Fruit fly (Drosophila melanogaster) whole organism: ENCODE data around the gene CG15209.

Source experiments
- CG8478 ChIP-seq: fragments of >200 bp; optimal IDR thresholded peaks from 2 replicates; lab custom pipeline; 2018; ENCODE audit warnings: inconsistent platforms
- Dll ChIP-seq: fragments of >200 bp; optimal IDR thresholded peaks from 2 replicates; lab custom pipeline; 2017
- EcR ChIP-seq, 2 experiments: fragments of >200 bp; optimal IDR thresholded peaks; 2 replicates each; lab custom pipeline; 2017; ENCODE audit warnings: missing biosample characterization in 2 of 2, missing genetic modification characterization in 2 of 2, missing genetic modification reagents in 2 of 2
- pan ChIP-seq: fragments of >200 bp; optimal IDR thresholded peaks from 2 replicates; lab custom pipeline; 2017
- psq ChIP-seq: fragments of >200 bp; optimal IDR thresholded peaks from 2 replicates; lab custom pipeline; 2017
- usp ChIP-seq: fragments of >200 bp; optimal IDR thresholded peaks from 2 replicates; lab custom pipeline; 2017; ENCODE audit warnings: missing biosample characterization, missing genetic modification characterization, mixed read lengths

CG15209 gene

dm6 chrX:10816856-10817255, 25.1 kb upstream of the CG15209 start:
- TF ChIP-seq EcR (GFP tag; optimal IDR thresholded peaks at IDR 0.05; lab: Kevin White, UChicago) (no peak), CG8478 (lab: Kevin White, UChicago) (peak; percentile 8), pan (lab: Kevin White, UChicago) (no peak)

dm6 chrX:10820741-10821140, 21.3 kb upstream of the CG15209 start:
- TF ChIP-seq CG8478 (lab: Kevin White, UChicago) (no peak), psq (no peak), EcR (GFP tag; optimal IDR thresholded peaks at IDR 0.05; lab: Kevin White, UChicago) (no peak), Dll (lab: Kevin White, UChicago) (no peak), usp (GFP tag; lab: Kevin White, UChicago) (no peak), pan (lab: Kevin White, UChicago) (no peak)

- no peak for TF ChIP-seq Dll (lab: Kevin White, UChicago)
- TF ChIP-seq psq = no peak
- no peak for TF ChIP-seq EcR (GFP tag; optimal IDR thresholded peaks at IDR 0.05; lab: Kevin White, UChicago)
- TF ChIP-seq pan (lab: Kevin White, UChicago) = no peak
- TF ChIP-seq usp (GFP tag; lab: Kevin White, UChicago) = no peak
- no peak for TF ChIP-seq CG8478 (lab: Kevin White, UChicago)
Observed at dm6 chrX:10822096-10822495, 19.9 kb upstream of the CG15209 start.

- TF ChIP-seq pan (lab: Kevin White, UChicago) = no peak
Observed at dm6 chrX:10822678-10823440, 19.1 kb upstream of the CG15209 start.

- TF ChIP-seq usp (GFP tag; lab: Kevin White, UChicago) (no peak), psq (no peak), CG8478 (lab: Kevin White, UChicago) (no peak), EcR (GFP tag; optimal IDR thresholded peaks at IDR 0.05; lab: Kevin White, UChicago) (no peak), pan (lab: Kevin White, UChicago) (no peak), Dll (lab: Kevin White, UChicago) (no peak)
Observed at dm6 chrX:10823441-10823818, 18.6 kb upstream of the CG15209 start.

dm6 chrX:10824227-10824702, 17.7 kb upstream of the CG15209 start, which contains the start of gene Imp:
Gene Imp (minus strand): TSS chrX:10824277.
- TF ChIP-seq CG8478 (lab: Kevin White, UChicago) = no peak
- no peak for TF ChIP-seq EcR (GFP tag; optimal IDR thresholded peaks at IDR 0.05; lab: Kevin White, UChicago)
- no peak for TF ChIP-seq Dll (lab: Kevin White, UChicago)
- no peak for TF ChIP-seq psq
- TF ChIP-seq pan (lab: Kevin White, UChicago) = no peak
- TF ChIP-seq usp (GFP tag; lab: Kevin White, UChicago) = no peak

- TF ChIP-seq psq (no peak), pan (lab: Kevin White, UChicago) (no peak), EcR (GFP tag; optimal IDR thresholded peaks at IDR 0.05; lab: Kevin White, UChicago) (no peak), Dll (lab: Kevin White, UChicago) (no peak), usp (GFP tag; lab: Kevin White, UChicago) (no peak), CG8478 (lab: Kevin White, UChicago) (no peak)
Observed at dm6 chrX:10825349-10826129, 16.5 kb upstream of the CG15209 start.

- TF ChIP-seq CG8478 (lab: Kevin White, UChicago) (no peak), usp (GFP tag; lab: Kevin White, UChicago) (no peak)
Observed at dm6 chrX:10827301-10827700, 14.7 kb upstream of the CG15209 start.

- TF ChIP-seq usp (GFP tag; lab: Kevin White, UChicago) (no peak), pan (lab: Kevin White, UChicago) (no peak), psq (no peak), CG8478 (lab: Kevin White, UChicago) (no peak), Dll (lab: Kevin White, UChicago) (no peak), EcR (GFP tag; optimal IDR thresholded peaks at IDR 0.05; lab: Kevin White, UChicago) (no peak)
Observed at dm6 chrX:10832369-10832768, 9.6 kb upstream of the CG15209 start.

- TF ChIP-seq pan (lab: Kevin White, UChicago) (no peak), psq (no peak), usp (GFP tag; lab: Kevin White, UChicago) (no peak), EcR (GFP tag; optimal IDR thresholded peaks at IDR 0.05; lab: Kevin White, UChicago) (no peak), Dll (lab: Kevin White, UChicago) (no peak), CG8478 (lab: Kevin White, UChicago) (no peak)
Observed at dm6 chrX:10835631-10836030, 6.4 kb upstream of the CG15209 start.

dm6 chrX:10838962-10839361, 3.0 kb upstream of the CG15209 start, which contains the start of gene CG15210:
Gene CG15210 (plus strand): TSS chrX:10839230.
- no peak for TF ChIP-seq psq

- TF ChIP-seq usp (GFP tag; lab: Kevin White, UChicago) (no peak), Dll (lab: Kevin White, UChicago) (no peak), CG8478 (lab: Kevin White, UChicago) (no peak)
Observed at dm6 chrX:10840892-10841564, 977 bp upstream of the CG15209 start.
